Fruit fly (Drosophila melanogaster) whole organism, embryonic: Measurements from ENCODE around the gene CG13640.
A peak's percentile ranks its signal among the peaks of the same experiment; 100 is the strongest.

Experiments used
- Atf-2 ChIP-seq: fragments of 200-800 bp; sonication (Bioruptor generic); optimal IDR thresholded peaks from 2 replicates; lab custom pipeline; 2016; ENCODE audit warnings: missing biosample characterization, missing genetic modification characterization
- CG11560 ChIP-seq: fragments of 200-800 bp; sonication (Bioruptor generic); IDR thresholded peaks from 3 replicates; pipeline ENCODE4 v1.3.6; 2022; ENCODE audit warnings: missing biosample characterization, missing genetic modification characterization
- CG12155 ChIP-seq: fragments of 200-800 bp; sonication (Bioruptor generic); optimal IDR thresholded peaks from 3 replicates; lab custom pipeline; 2016; ENCODE audit warnings: missing biosample characterization, missing genetic modification characterization
- CG1233 ChIP-seq: fragments of 200-800 bp; sonication (Bioruptor generic); optimal IDR thresholded peaks from 4 replicates; lab custom pipeline; 2018; ENCODE audit warnings: missing biosample characterization, mild to moderate bottlenecking, missing genetic modification characterization
- CG13775 ChIP-seq: fragments of 200-800 bp; sonication (Bioruptor generic); optimal IDR thresholded peaks from 3 replicates; lab custom pipeline; 2017; ENCODE audit warnings: missing biosample characterization, mild to moderate bottlenecking, missing genetic modification characterization
- CG14860 ChIP-seq: fragments of 200-800 bp; sonication (Bioruptor generic); IDR thresholded peaks from 3 replicates; pipeline ENCODE4 v1.3.6; 2022; ENCODE audit warnings: missing biosample characterization, missing genetic modification characterization; ENCODE audit not compliant: partially characterized antibody
- CG1603 ChIP-seq: fragments of 200-800 bp; sonication (Bioruptor generic); optimal IDR thresholded peaks from 2 replicates; lab custom pipeline; 2019; ENCODE audit warnings: missing biosample characterization, mild to moderate bottlenecking, missing genetic modification characterization, moderate library complexity
- CG17328 ChIP-seq: fragments of 200-800 bp; sonication (Bioruptor generic); IDR thresholded peaks from 2 replicates; pipeline ENCODE4 v1.3.6; 2022; ENCODE audit warnings: missing biosample characterization, missing genetic modification characterization
- CG17802 ChIP-seq: fragments of 200-800 bp; sonication (Bioruptor generic); optimal IDR thresholded peaks from 2 replicates; lab custom pipeline; 2018; ENCODE audit warnings: missing biosample characterization, mild to moderate bottlenecking, missing genetic modification characterization, moderate library complexity
- CG18011 ChIP-seq: fragments of 200-800 bp; sonication (Bioruptor generic); optimal IDR thresholded peaks from 2 replicates; lab custom pipeline; 2017; ENCODE audit warnings: missing biosample characterization, missing genetic modification characterization, mild to moderate bottlenecking, moderate library complexity, missing genotype
- CG18476 ChIP-seq: fragments of 200-800 bp; sonication (Bioruptor generic); optimal IDR thresholded peaks from 2 replicates; lab custom pipeline; 2016; ENCODE audit warnings: missing biosample characterization, mild to moderate bottlenecking, missing genetic modification characterization
- CG2116 ChIP-seq: fragments of 200-800 bp; sonication (Bioruptor generic); optimal IDR thresholded peaks from 3 replicates; lab custom pipeline; 2018; ENCODE audit warnings: missing biosample characterization, mild to moderate bottlenecking, missing genetic modification characterization
- CG32767 ChIP-seq: fragments of 200-800 bp; sonication (Bioruptor generic); IDR thresholded peaks from 2 replicates; pipeline ENCODE4 v1.3.6; 2022; ENCODE audit warnings: missing biosample characterization, missing genetic modification characterization
- CG3838 ChIP-seq: fragments of 200-800 bp; sonication (Bioruptor generic); optimal IDR thresholded peaks from 3 replicates; lab custom pipeline; 2016; ENCODE audit warnings: missing biosample characterization, missing genetic modification characterization
- CG42726 ChIP-seq: fragments of 200-800 bp; sonication (Bioruptor generic); IDR thresholded peaks from 2 replicates; pipeline ENCODE4 v1.3.6; 2022; ENCODE audit warnings: missing biosample characterization, missing genetic modification characterization; ENCODE audit not compliant: partially characterized antibody
- CG4404 ChIP-seq: fragments of 200-800 bp; sonication (Bioruptor generic); IDR thresholded peaks from 2 replicates; pipeline ENCODE4 v1.3.6; 2022; ENCODE audit warnings: missing biosample characterization, missing genetic modification characterization
- CG4424 ChIP-seq: fragments of 200-800 bp; sonication (Bioruptor generic); optimal IDR thresholded peaks from 3 replicates; lab custom pipeline; 2016; ENCODE audit warnings: missing biosample characterization, missing genetic modification characterization
- CG4820 ChIP-seq: fragments of 200-800 bp; sonication (Bioruptor generic); optimal IDR thresholded peaks from 3 replicates; lab custom pipeline; 2016; ENCODE audit warnings: missing biosample characterization, missing genetic modification characterization
- CG5245 ChIP-seq: fragments of 200-800 bp; sonication (Bioruptor generic); optimal IDR thresholded peaks from 3 replicates; lab custom pipeline; 2016; ENCODE audit warnings: missing biosample characterization, missing genetic modification characterization
- CG8924 ChIP-seq: fragments of 200-800 bp; optimal IDR thresholded peaks from 3 replicates; lab custom pipeline; 2019; ENCODE audit warnings: missing biosample characterization, mild to moderate bottlenecking, missing genetic modification characterization, moderate library complexity
- Dek ChIP-seq: fragments of 200-800 bp; sonication (Bioruptor generic); optimal IDR thresholded peaks from 3 replicates; lab custom pipeline; 2019; ENCODE audit warnings: missing biosample characterization, mild to moderate bottlenecking, missing genetic modification characterization, moderate library complexity
- E2f1 ChIP-seq: fragments of 200-800 bp; sonication (Bioruptor generic); IDR thresholded peaks from 2 replicates; pipeline ENCODE4 v1.3.6; 2022; ENCODE audit warnings: missing biosample characterization, missing genetic modification characterization
- Hey ChIP-seq: fragments of 200-800 bp; sonication (Bioruptor generic); optimal IDR thresholded peaks from 3 replicates; lab custom pipeline; 2018; ENCODE audit warnings: missing biosample characterization, mild to moderate bottlenecking, missing genetic modification characterization
- Neu2 ChIP-seq: fragments of 200-800 bp; sonication (Bioruptor generic); optimal IDR thresholded peaks from 3 replicates; lab custom pipeline; 2016; ENCODE audit warnings: missing biosample characterization, missing genetic modification characterization, borderline replicate concordance
- Scr ChIP-seq: fragments of 200-800 bp; sonication (Bioruptor generic); IDR thresholded peaks from 2 replicates; pipeline ENCODE4 v1.3.6; 2022; ENCODE audit warnings: missing biosample characterization, missing genetic modification characterization; ENCODE audit not compliant: partially characterized antibody
- Stat92E ChIP-seq, 3 experiments: fragments of >200 bp in 2 of 3; fragments of 200-800 bp in 1 of 3; sonication (Bioruptor generic) in 1 of 3; optimal IDR thresholded peaks; 2 replicates each; lab custom pipeline; 2017 to 2019; ENCODE audit warnings: missing biosample characterization in 3 of 3, missing genetic modification characterization in 3 of 3, mild to moderate bottlenecking in 1 of 3, moderate library complexity in 1 of 3
- Xbp1 ChIP-seq: fragments of 200-800 bp; sonication (Bioruptor generic); optimal IDR thresholded peaks from 3 replicates; lab custom pipeline; 2016; ENCODE audit warnings: missing biosample characterization, mild to moderate bottlenecking, missing genetic modification characterization
- amos ChIP-seq: fragments of 200-800 bp; sonication (Bioruptor generic); IDR thresholded peaks from 2 replicates; pipeline ENCODE4 v1.3.6; 2022; ENCODE audit warnings: missing biosample characterization, missing genetic modification characterization; ENCODE audit not compliant: partially characterized antibody
- ap ChIP-seq: fragments of 200-800 bp; sonication (Bioruptor generic); IDR thresholded peaks from 2 replicates; pipeline ENCODE4 v1.3.6; 2022; ENCODE audit warnings: missing biosample characterization, missing genetic modification characterization
- ato ChIP-seq: fragments of 200-800 bp; sonication (Bioruptor generic); IDR thresholded peaks from 2 replicates; pipeline ENCODE4 v1.3.6; 2022; ENCODE audit warnings: missing biosample characterization, missing genetic modification characterization; ENCODE audit not compliant: partially characterized antibody
- bcd ChIP-seq: fragments of 200-800 bp; sonication (Bioruptor generic); optimal IDR thresholded peaks from 2 replicates; lab custom pipeline; 2017; ENCODE audit warnings: missing biosample characterization, mild to moderate bottlenecking, missing genetic modification characterization
- dmrt11E ChIP-seq: fragments of 200-800 bp; sonication (Bioruptor generic); optimal IDR thresholded peaks from 3 replicates; lab custom pipeline; 2018; ENCODE audit warnings: missing biosample characterization, mild to moderate bottlenecking, missing genetic modification characterization, moderate library complexity
- dpn ChIP-seq, 2 experiments: fragments of 200-800 bp; sonication (Bioruptor generic); optimal IDR thresholded peaks; 3 replicates each; lab custom pipeline; 2016; ENCODE audit warnings: missing biosample characterization in 2 of 2, missing genetic modification characterization in 2 of 2
- ewg ChIP-seq: fragments of 200-800 bp; sonication (Bioruptor generic); optimal IDR thresholded peaks from 3 replicates; lab custom pipeline; 2017; ENCODE audit warnings: mild to moderate bottlenecking, missing biosample characterization, missing genetic modification reagents, missing genetic modification characterization
- kay ChIP-seq: fragments of 200-800 bp; sonication (Bioruptor generic); optimal IDR thresholded peaks from 2 replicates; lab custom pipeline; 2016; ENCODE audit warnings: missing biosample characterization, missing genetic modification characterization
- mld ChIP-seq: fragments of 200-800 bp; sonication (Bioruptor generic); IDR thresholded peaks from 3 replicates; pipeline ENCODE4 v1.3.6; 2022; ENCODE audit warnings: missing biosample characterization, missing genetic modification characterization; ENCODE audit not compliant: partially characterized antibody
- nmo ChIP-seq: fragments of 200-800 bp; sonication (Bioruptor generic); optimal IDR thresholded peaks from 2 replicates; lab custom pipeline; 2018; ENCODE audit warnings: missing biosample characterization, mild to moderate bottlenecking, missing genetic modification characterization, moderate library complexity
- pan ChIP-seq, 4 experiments: fragments of >200 bp in 3 of 4; fragments of 200-800 bp in 1 of 4; sonication (Bioruptor generic) in 1 of 4; optimal IDR thresholded peaks in 3 of 4; IDR thresholded peaks in 1 of 4; 2 replicates each; pipeline versions ENCODE4 v1.3.6 to Lab custom; 2017 to 2022; ENCODE audit warnings: missing biosample characterization in 2 of 4, missing genetic modification characterization in 2 of 4, mixed read lengths in 1 of 4
- sna ChIP-seq: fragments of 200-800 bp; sonication (Bioruptor generic); IDR thresholded peaks from 2 replicates; pipeline ENCODE4 v1.3.6; 2022; ENCODE audit warnings: missing biosample characterization, missing genetic modification characterization; ENCODE audit not compliant: partially characterized antibody
- tup ChIP-seq: fragments of 200-800 bp; sonication (Bioruptor generic); optimal IDR thresholded peaks from 2 replicates; lab custom pipeline; 2016; ENCODE audit warnings: missing biosample characterization, mild to moderate bottlenecking, missing genetic modification characterization, moderate library complexity
- vvl ChIP-seq: fragments of 200-800 bp; sonication (Bioruptor generic); IDR thresholded peaks from 2 replicates; pipeline ENCODE4 v1.3.6; 2022; ENCODE audit warnings: missing biosample characterization, missing genetic modification characterization
- wor ChIP-seq: fragments of 200-800 bp; sonication (Bioruptor generic); IDR thresholded peaks from 2 replicates; pipeline ENCODE4 v1.3.6; 2022; ENCODE audit warnings: missing biosample characterization, missing genetic modification characterization
- zf30C ChIP-seq: fragments of 200-800 bp; sonication (Bioruptor generic); optimal IDR thresholded peaks from 3 replicates; lab custom pipeline; 2018; ENCODE audit warnings: missing biosample characterization, mild to moderate bottlenecking, missing genetic modification characterization

Gene CG13640

DNA sequence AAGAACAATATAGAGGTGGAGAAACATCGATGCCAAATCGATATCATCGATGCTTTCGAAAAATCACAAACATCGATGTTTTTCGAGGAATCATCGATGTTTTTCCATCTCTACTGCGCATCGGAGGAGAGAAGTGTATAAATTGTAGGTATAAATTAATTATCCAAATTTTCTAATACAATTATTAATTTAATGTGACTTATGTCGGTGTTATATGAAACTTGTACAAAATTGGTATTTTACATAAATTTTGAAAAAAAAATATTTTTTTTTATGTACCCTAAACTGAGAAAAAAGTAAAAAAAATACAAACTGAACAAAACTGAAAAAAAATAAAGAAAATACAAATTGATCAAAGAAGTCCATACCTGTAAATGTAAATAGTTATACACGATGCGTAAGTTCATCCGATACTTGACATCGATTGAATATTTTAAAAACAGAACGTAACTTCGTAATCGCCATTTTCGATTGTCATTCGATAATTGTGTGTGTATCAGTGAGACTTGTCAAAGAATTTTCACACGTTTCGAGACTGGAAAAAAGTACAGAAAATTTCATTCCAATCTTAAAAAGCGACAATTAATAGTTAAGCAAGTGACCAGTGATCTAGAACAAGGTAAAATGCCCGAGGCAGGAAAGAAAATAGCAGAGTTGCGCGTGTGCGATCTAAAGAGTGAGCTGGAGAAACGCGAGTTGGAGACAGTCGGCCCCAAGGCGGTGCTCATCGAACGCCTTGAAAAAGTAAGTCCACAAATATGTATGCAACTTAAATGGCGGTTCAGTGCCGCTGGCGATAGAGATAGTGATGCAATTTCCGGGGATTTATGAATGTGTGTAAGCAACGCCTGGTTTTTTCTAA lies 44.7 kb downstream of the CG13640 start, which contains the start of the genes CG5808 and Saf-B (continued):
- TF ChIP-seq Hey (tag; lab: Kevin White, UChicago) (no peak), CG8924 (tag; lab: Kevin White, UChicago) (peak; percentile 70), amos (peak; percentile 76), dpn (GFP tag; optimal IDR thresholded peaks at IDR 0.05; lab: Kevin White, UChicago) (peak in 1 of 2 experiments; percentile 32), CG18011 (GFP tag; lab: Kevin White, UChicago) (no peak), CG18476 (GFP tag; lab: Kevin White, UChicago) (peak; percentile 59), dmrt11E (peak; percentile 29), CG11560 (tag; lab: Robert Waterston, UW) (peak; percentile 92), Dek (tag; lab: Kevin White, UChicago) (peak; percentile 33), CG42726 (0 out of 2 replicates have a peak, but pooled peaks have one; percentile 32), CG13775 (peak; percentile 61), CG12155 (peak; percentile 44), ato (peak; percentile 52), Neu2 (GFP tag; lab: Kevin White, UChicago) (no peak), nmo (GFP tag; lab: Kevin White, UChicago) (peak; percentile 85), Xbp1 (GFP tag; lab: Kevin White, UChicago) (peak; percentile 39), kay (peak; percentile 54), CG5245 (GFP tag; lab: Kevin White, UChicago) (peak; percentile 57), wor (GFP tag; lab: Robert Waterston, UW) (no peak), Atf-2 (GFP tag; lab: Kevin White, UChicago) (no peak), CG17802 (tag; lab: Kevin White, UChicago) (peak; percentile 2), CG32767 (GFP tag; lab: Robert Waterston, UW) (peak; percentile 81; the same call in 1 of the 2 replicates), CG1233 (GFP tag; lab: Kevin White, UChicago) (no peak), Scr (GFP tag; lab: Robert Waterston, UW) (peak; percentile 86), CG3838 (GFP tag; lab: Kevin White, UChicago) (no peak), sna (GFP tag; lab: Robert Waterston, UW) (peak; percentile 56), CG4820 (GFP tag; lab: Kevin White, UChicago) (peak; percentile 62), ewg (GFP tag; lab: Kevin White, UChicago) (peak; percentile 31), zf30C (no peak), ap (peak; percentile 26; the same call in 1 of the 2 replicates), E2f1 (GFP tag; lab: Robert Waterston, UW) (peak; percentile 59), pan (optimal IDR thresholded peaks at IDR 0.05; lab: Kevin White, UChicago) (no peak), pan (GFP tag; optimal IDR thresholded peaks at IDR 0.05 in 1 of 2, IDR thresholded peaks at IDR 0.05 in 1 of 2) (peak in 1 of 2 experiments; percentile 63), tup (GFP tag; lab: Kevin White, UChicago) (no peak), Stat92E (GFP tag; optimal IDR thresholded peaks at IDR 0.05; lab: Kevin White, UChicago) (no peak), CG4404 (GFP tag; lab: Robert Waterston, UW) (peak; percentile 48; the same call in 1 of the 2 replicates), CG4424 (GFP tag; lab: Kevin White, UChicago) (peak; percentile 58), CG1603 (tag; lab: Kevin White, UChicago) (no peak), CG2116 (GFP tag; lab: Kevin White, UChicago) (peak; percentile 79), vvl (peak; percentile 68), mld (GFP tag; lab: Robert Waterston, UW) (peak; percentile 50; the same call in 2 of the 3 replicates), CG14860 (GFP tag; lab: Robert Waterston, UW) (peak; percentile 92), bcd (GFP tag; lab: Kevin White, UChicago) (peak; percentile 23), CG17328 (no peak)
